Worm (Caenorhabditis elegans) whole organism, midembryonic: Measurements from ENCODE around the gene str-97.

Experiments
- cog-1 ChIP-seq: sonication (generic microtip); optimal IDR thresholded peaks from 2 replicates; lab custom pipeline; 2016; ENCODE audit warnings: missing genetic modification characterization, missing compliant biosample characterization
- flt-1 ChIP-seq: fragments of 200-800 bp; sonication (Bioruptor generic); IDR thresholded peaks from 2 replicates; pipeline ENCODE4 v1.3.6; 2022; ENCODE audit warnings: missing genetic modification characterization, missing compliant biosample characterization
- med-1 ChIP-seq: sonication (generic microtip); optimal IDR thresholded peaks from 2 replicates; lab custom pipeline; 2017; ENCODE audit warnings: missing genetic modification characterization, mild to moderate bottlenecking, missing compliant biosample characterization, antibody characterized with exemption, missing genetic modification reagents; ENCODE audit not compliant: insufficient read depth

DNA sequence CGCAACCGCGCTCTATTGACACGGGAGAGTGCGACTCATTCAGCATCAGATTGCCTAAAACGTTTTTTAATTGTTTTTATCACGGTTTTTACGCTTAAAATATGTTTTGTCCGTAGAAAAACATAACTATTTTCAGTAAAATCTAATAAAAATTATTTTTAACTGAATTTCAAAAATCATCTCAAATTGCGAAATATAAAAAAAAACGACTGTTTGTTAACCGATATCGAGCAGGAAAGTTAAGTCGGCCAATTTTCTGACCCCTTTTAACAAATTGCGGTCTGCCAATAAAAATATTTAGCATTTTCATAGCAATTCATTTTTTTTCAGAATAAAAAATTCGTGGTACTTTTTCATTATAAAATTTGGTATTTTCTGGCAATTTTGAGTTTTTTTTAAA is 34.5 kb downstream of the str-97 start:
- TF ChIP-seq med-1 (GFP tag; lab: Kevin White, UChicago) (no peak), cog-1 (no peak), flt-1 (GFP tag; lab: Robert Waterston, UW) (no peak)
